Worm (Caenorhabditis elegans) whole organism, late embryonic: ENCODE measurements around the gene D1005.4.

Experiments
- C38D4.7 ChIP-seq: fragments of 200-800 bp; sonication (Bioruptor generic); optimal IDR thresholded peaks from 2 replicates; lab custom pipeline; 2018; ENCODE audit warnings: mild to moderate bottlenecking, missing genetic modification characterization, moderate library complexity, missing compliant biosample characterization
- K02D7.2 ChIP-seq: sonication (generic microtip); optimal IDR thresholded peaks from 2 replicates; lab custom pipeline; 2017; ENCODE audit warnings: mild to moderate bottlenecking, missing genetic modification characterization, missing compliant biosample characterization
- T23F11.4 ChIP-seq: fragments of 200-800 bp; sonication (Bioruptor generic); optimal IDR thresholded peaks from 2 replicates; lab custom pipeline; 2018; ENCODE audit warnings: mild to moderate bottlenecking, missing genetic modification characterization, missing compliant biosample characterization
- Y22D7AL.16 ChIP-seq: sonication (generic microtip); optimal IDR thresholded peaks from 2 replicates; lab custom pipeline; 2016; ENCODE audit warnings: missing genetic modification characterization, missing compliant biosample characterization
- ahr-1 ChIP-seq: sonication (generic microtip); optimal IDR thresholded peaks from 2 replicates; lab custom pipeline; 2016; ENCODE audit warnings: missing genetic modification characterization, missing compliant biosample characterization
- ama-1 ChIP-seq: fragments of 150-350 bp; optimal IDR thresholded peaks from 2 replicates; lab custom pipeline; 2014
- ceh-14 ChIP-seq: sonication (generic microtip); optimal IDR thresholded peaks from 2 replicates; lab custom pipeline; 2016; ENCODE audit warnings: missing genotype, missing genetic modification characterization, missing compliant biosample characterization
- ceh-18 ChIP-seq: sonication (generic microtip); optimal IDR thresholded peaks from 2 replicates; lab custom pipeline; 2016; ENCODE audit warnings: missing genetic modification characterization, missing compliant biosample characterization
- ceh-2 ChIP-seq: sonication (generic microtip); optimal IDR thresholded peaks from 2 replicates; lab custom pipeline; 2016; ENCODE audit warnings: missing genotype, missing genetic modification characterization, missing compliant biosample characterization
- ceh-24 ChIP-seq: sonication (generic microtip); optimal IDR thresholded peaks from 2 replicates; lab custom pipeline; 2016; ENCODE audit warnings: mild to moderate bottlenecking, missing genetic modification characterization, missing compliant biosample characterization
- ceh-30 ChIP-seq: fragments of 150-350 bp; optimal IDR thresholded peaks from 2 replicates; lab custom pipeline; 2014; ENCODE audit warnings: missing biosample characterization, missing genetic modification characterization
- ceh-31 ChIP-seq: sonication (generic microtip); optimal IDR thresholded peaks from 2 replicates; lab custom pipeline; 2016; ENCODE audit warnings: missing genetic modification characterization, missing compliant biosample characterization
- ceh-34 ChIP-seq: sonication (generic microtip); optimal IDR thresholded peaks from 2 replicates; lab custom pipeline; 2016; ENCODE audit warnings: mild to moderate bottlenecking, missing genetic modification characterization, missing compliant biosample characterization
- ceh-45 ChIP-seq: fragments of 200-800 bp; sonication (Bioruptor generic); IDR thresholded peaks from 2 replicates; pipeline ENCODE4 v1.3.6; 2022; ENCODE audit warnings: missing genetic modification reagents, missing genetic modification characterization, missing compliant biosample characterization
- ceh-9 ChIP-seq: sonication (generic microtip); optimal IDR thresholded peaks from 2 replicates; lab custom pipeline; 2016; ENCODE audit warnings: mild to moderate bottlenecking, missing genetic modification characterization, inconsistent platforms, missing compliant biosample characterization
- che-1 ChIP-seq: sonication (generic microtip); optimal IDR thresholded peaks from 2 replicates; lab custom pipeline; 2016; ENCODE audit warnings: mild to moderate bottlenecking, missing genetic modification characterization, missing compliant biosample characterization
- elt-2 ChIP-seq: sonication (generic microtip); optimal IDR thresholded peaks from 2 replicates; lab custom pipeline; 2016; ENCODE audit warnings: missing genetic modification reagents, missing genetic modification characterization, missing compliant biosample characterization
- eyg-1 ChIP-seq: sonication (generic microtip); optimal IDR thresholded peaks from 2 replicates; lab custom pipeline; 2016; ENCODE audit warnings: missing genotype, missing genetic modification characterization, missing compliant biosample characterization
- fax-1 ChIP-seq: sonication (generic microtip); optimal IDR thresholded peaks from 2 replicates; lab custom pipeline; 2016; ENCODE audit warnings: missing genotype, missing genetic modification characterization, missing compliant biosample characterization
- fkh-10 ChIP-seq: fragments of 150-350 bp; optimal IDR thresholded peaks from 2 replicates; lab custom pipeline; 2014; ENCODE audit warnings: missing biosample characterization, missing genetic modification reagents, missing genetic modification characterization
- hlh-13 ChIP-seq: fragments of 200-800 bp; sonication (Bioruptor generic); optimal IDR thresholded peaks from 2 replicates; lab custom pipeline; 2018; ENCODE audit warnings: mild to moderate bottlenecking, missing genetic modification characterization, missing compliant biosample characterization
- hlh-30 ChIP-seq: sonication (generic microtip); optimal IDR thresholded peaks from 2 replicates; lab custom pipeline; 2017; ENCODE audit warnings: antibody characterized with exemption, missing genetic modification characterization, missing compliant biosample characterization; ENCODE audit not compliant: insufficient read depth
- hlh-8 ChIP-seq: sonication (generic microtip); optimal IDR thresholded peaks from 2 replicates; lab custom pipeline; 2016; ENCODE audit warnings: missing genotype, missing genetic modification characterization, missing compliant biosample characterization
- lim-6 ChIP-seq: sonication (generic microtip); optimal IDR thresholded peaks from 2 replicates; lab custom pipeline; 2016; ENCODE audit warnings: missing genetic modification characterization, missing compliant biosample characterization
- lin-11 ChIP-seq: fragments of 200-800 bp; sonication (Bioruptor generic); optimal IDR thresholded peaks from 2 replicates; lab custom pipeline; 2018; ENCODE audit warnings: mild to moderate bottlenecking, missing genetic modification characterization, missing compliant biosample characterization
- madf-2 ChIP-seq: sonication (generic microtip); optimal IDR thresholded peaks from 2 replicates; lab custom pipeline; 2017; ENCODE audit warnings: missing genetic modification characterization, missing compliant biosample characterization
- nfya-1 ChIP-seq: sonication (generic microtip); optimal IDR thresholded peaks from 2 replicates; lab custom pipeline; 2017; ENCODE audit warnings: missing genetic modification characterization, mild to moderate bottlenecking, missing compliant biosample characterization, antibody characterized with exemption, moderate library complexity
- nhr-11 ChIP-seq: fragments of 150-350 bp; optimal IDR thresholded peaks from 2 replicates; lab custom pipeline; 2014; ENCODE audit warnings: missing biosample characterization, missing genetic modification characterization
- npax-4 ChIP-seq: sonication (generic microtip); optimal IDR thresholded peaks from 2 replicates; lab custom pipeline; 2016; ENCODE audit warnings: missing genetic modification characterization, missing compliant biosample characterization
- odd-2 ChIP-seq: sonication (generic microtip); optimal IDR thresholded peaks from 2 replicates; lab custom pipeline; 2017; ENCODE audit warnings: antibody characterized with exemption, mild to moderate bottlenecking, missing genetic modification characterization, missing compliant biosample characterization
- pag-3 ChIP-seq: sonication (generic microtip); optimal IDR thresholded peaks from 2 replicates; lab custom pipeline; 2016; ENCODE audit warnings: missing compliant biosample characterization, missing genetic modification characterization, borderline replicate concordance
- pha-4 ChIP-seq: fragments of 150-350 bp; optimal IDR thresholded peaks from 2 replicates; lab custom pipeline; 2018; ENCODE audit warnings: missing biosample characterization, missing genetic modification reagents, missing genetic modification characterization
- pqm-1 ChIP-seq: sonication (generic microtip); optimal IDR thresholded peaks from 2 replicates; lab custom pipeline; 2016; ENCODE audit warnings: missing genetic modification characterization, missing compliant biosample characterization
- pros-1 ChIP-seq: fragments of 150-350 bp; optimal IDR thresholded peaks from 2 replicates; lab custom pipeline; 2014; ENCODE audit warnings: missing biosample characterization, missing genetic modification reagents, missing genetic modification characterization
- ref-2 ChIP-seq: sonication (generic microtip); optimal IDR thresholded peaks from 2 replicates; lab custom pipeline; 2016; ENCODE audit warnings: missing genetic modification characterization, missing compliant biosample characterization
- sdc-2 ChIP-seq: sonication (generic microtip); optimal IDR thresholded peaks from 2 replicates; lab custom pipeline; 2016; ENCODE audit warnings: missing genotype, missing genetic modification characterization, missing compliant biosample characterization
- sox-2 ChIP-seq: fragments of 200-800 bp; sonication (Bioruptor generic); IDR thresholded peaks from 2 replicates; pipeline ENCODE4 v1.3.6; 2022; ENCODE audit warnings: missing genetic modification reagents, missing genetic modification characterization, missing compliant biosample characterization
- tbx-2 ChIP-seq: sonication (generic microtip); optimal IDR thresholded peaks from 2 replicates; lab custom pipeline; 2016; ENCODE audit warnings: missing genetic modification characterization, missing compliant biosample characterization
- tbx-7 ChIP-seq: sonication (generic microtip); optimal IDR thresholded peaks from 2 replicates; lab custom pipeline; 2016; ENCODE audit warnings: missing genotype, missing genetic modification characterization, missing compliant biosample characterization
- ttx-3 ChIP-seq: sonication (generic microtip); optimal IDR thresholded peaks from 2 replicates; lab custom pipeline; 2016; ENCODE audit warnings: missing genetic modification reagents, missing genetic modification characterization, missing compliant biosample characterization
- unc-42 ChIP-seq: sonication (generic microtip); optimal IDR thresholded peaks from 2 replicates; lab custom pipeline; 2016; ENCODE audit warnings: missing genotype, missing genetic modification characterization, missing compliant biosample characterization
- zip-5 ChIP-seq: sonication (generic microtip); optimal IDR thresholded peaks from 2 replicates; lab custom pipeline; 2016; ENCODE audit warnings: missing genetic modification characterization, missing compliant biosample characterization

The D1005.4 gene

ce11 chrX:1485718-1486117 is at the start of gene D1005.4:
TSS of gene D1005.4 (minus strand) at chrX:1485818.
- no peak for TF ChIP-seq sox-2 (GFP tag; lab: Robert Waterston, UW)
- TF ChIP-seq lin-11 (tag; lab: Kevin White, UChicago): no peak
- no peak for TF ChIP-seq ceh-24 (tag; lab: Kevin White, UChicago)
- TF ChIP-seq ref-2 (tag; lab: Kevin White, UChicago): no peak
- no peak for TF ChIP-seq ama-1
- TF ChIP-seq nhr-11 (tag; lab: Kevin White, UChicago): no peak
- no peak for TF ChIP-seq unc-42 (tag; lab: Kevin White, UChicago)
- no peak for TF ChIP-seq ttx-3
- TF ChIP-seq ceh-30 (tag; lab: Kevin White, UChicago): no peak
- TF ChIP-seq pag-3: no peak
- no peak for TF ChIP-seq ceh-45 (GFP tag; lab: Robert Waterston, UW)
- TF ChIP-seq eyg-1: no peak
- TF ChIP-seq odd-2 (tag; lab: Kevin White, UChicago): no peak
- TF ChIP-seq sdc-2: no peak

- no peak for TF ChIP-seq madf-2 (tag; lab: Kevin White, UChicago)
- TF ChIP-seq che-1 (tag; lab: Kevin White, UChicago): no peak
- TF ChIP-seq nhr-11 (tag; lab: Kevin White, UChicago): no peak
- no peak for TF ChIP-seq elt-2
- TF ChIP-seq pros-1 (tag; lab: Kevin White, UChicago): no peak
- TF ChIP-seq tbx-7 (tag; lab: Kevin White, UChicago): no peak
- TF ChIP-seq sox-2 (GFP tag; lab: Robert Waterston, UW): no peak
- no peak for TF ChIP-seq lim-6 (tag; lab: Kevin White, UChicago)
- no peak for TF ChIP-seq zip-5 (tag; lab: Kevin White, UChicago)
- no peak for TF ChIP-seq ceh-14 (tag; lab: Kevin White, UChicago)
- TF ChIP-seq lin-11 (tag; lab: Kevin White, UChicago): no peak
- TF ChIP-seq npax-4 (tag; lab: Kevin White, UChicago): no peak
- no peak for TF ChIP-seq fax-1 (tag; lab: Kevin White, UChicago)
- no peak for TF ChIP-seq C38D4.7 (GFP tag; lab: Kevin White, UChicago)
- no peak for TF ChIP-seq ceh-31 (tag; lab: Kevin White, UChicago)
- TF ChIP-seq K02D7.2: no peak
- TF ChIP-seq pqm-1: no peak
- TF ChIP-seq eyg-1: no peak
These were observed 49.6 kb upstream of the D1005.4 start, which contains the start of gene K06A9.3 for ce11 chrX:1535261-1535660. TSS of gene K06A9.3 (minus strand) at chrX:1535361.

ce11 chrX:1529013-1529412 is 43.4 kb upstream of the D1005.4 start:
- TF ChIP-seq ceh-31 (tag; lab: Kevin White, UChicago): peak; percentile 4
- TF ChIP-seq hlh-30 (tag; lab: Kevin White, UChicago): peak; percentile 14
- peak; percentile 63 for TF ChIP-seq nfya-1 (tag; lab: Kevin White, UChicago)
- TF ChIP-seq ceh-34: no peak

- no peak for TF ChIP-seq hlh-13 (GFP tag; lab: Kevin White, UChicago)
- TF ChIP-seq Y22D7AL.16 (tag; lab: Kevin White, UChicago): no peak
- TF ChIP-seq pha-4 (tag; lab: Kevin White, UChicago): no peak
- TF ChIP-seq fkh-10 (GFP tag; lab: Kevin White, UChicago): no peak
- TF ChIP-seq tbx-7 (tag; lab: Kevin White, UChicago): no peak
- no peak for TF ChIP-seq ceh-9 (tag; lab: Kevin White, UChicago)
- no peak for TF ChIP-seq hlh-8 (tag; lab: Kevin White, UChicago)
- TF ChIP-seq unc-42 (tag; lab: Kevin White, UChicago): no peak
- no peak for TF ChIP-seq ahr-1 (tag; lab: Kevin White, UChicago)
- TF ChIP-seq ceh-14 (tag; lab: Kevin White, UChicago): no peak
- TF ChIP-seq ceh-18 (tag; lab: Kevin White, UChicago): no peak
- TF ChIP-seq T23F11.4 (GFP tag; lab: Kevin White, UChicago): no peak
- TF ChIP-seq ceh-2 (tag; lab: Kevin White, UChicago): no peak
- no peak for TF ChIP-seq tbx-2
- TF ChIP-seq eyg-1: no peak
These were observed 42.5 kb upstream of the D1005.4 start for ce11 chrX:1528107-1528506.
